Worm (Caenorhabditis elegans) whole organism, young adult: ENCODE results near the gene C18D4.6.

Experiments
- lsl-1 ChIP-seq: fragments of 200-800 bp; sonication (Bioruptor generic); optimal IDR thresholded peaks from 2 replicates; lab custom pipeline; 2018; ENCODE audit warnings: mild to moderate bottlenecking, missing genetic modification characterization, moderate library complexity, missing compliant biosample characterization
- lsy-27 ChIP-seq: sonication (generic microtip); optimal IDR thresholded peaks from 2 replicates; lab custom pipeline; 2017; ENCODE audit warnings: missing genetic modification characterization, mild to moderate bottlenecking, missing compliant biosample characterization, antibody characterized with exemption, missing genotype, borderline replicate concordance; ENCODE audit not compliant: insufficient read depth
- snpc-1.1 ChIP-seq: sonication (generic microtip); optimal IDR thresholded peaks from 2 replicates; lab custom pipeline; 2017; ENCODE audit warnings: missing genetic modification characterization, mild to moderate bottlenecking, missing compliant biosample characterization, antibody characterized with exemption, moderate library complexity, missing genotype, missing genetic modification reagents; ENCODE audit not compliant: insufficient read depth
- unc-62 ChIP-seq: fragments of 150-350 bp; optimal IDR thresholded peaks from 2 replicates; lab custom pipeline; 2014; ENCODE audit warnings: missing biosample characterization, missing genetic modification reagents, missing genetic modification characterization

- TF ChIP-seq lsl-1 (GFP tag; lab: Kevin White, UChicago) (no peak), unc-62 (GFP tag; lab: Kevin White, UChicago) (no peak), snpc-1.1 (tag; lab: Kevin White, UChicago) (no peak), lsy-27 (tag; lab: Kevin White, UChicago) (no peak)
Observed at ce11 chrV:17565903-17566302, 27.7 kb upstream of the C18D4.6 start, which contains the start of gene fbxa-171.
